Worm (Caenorhabditis elegans) whole organism, L4 larva: ENCODE data around the gene R193.2.

ENCODE experiments used
- F26F4.8 ChIP-seq: fragments of 200-800 bp; sonication (Bioruptor generic); conservative IDR thresholded peaks from 2 replicates; pipeline ENCODE4 v1.3.6; 2022; ENCODE audit warnings: missing genetic modification characterization, missing compliant biosample characterization
- F44E2.7 ChIP-seq: fragments of 200-800 bp; sonication (Bioruptor generic); IDR thresholded peaks from 2 replicates; pipeline ENCODE4 v2.1.2; 2022; ENCODE audit warnings: missing genetic modification characterization, missing compliant biosample characterization
- T20F7.1 ChIP-seq: fragments of 200-800 bp; sonication (Bioruptor generic); optimal IDR thresholded peaks from 2 replicates; lab custom pipeline; 2018; ENCODE audit warnings: mild to moderate bottlenecking, missing genetic modification characterization, missing compliant biosample characterization
- T26A8.4 ChIP-seq: fragments of 200-800 bp; sonication (Bioruptor generic); IDR thresholded peaks from 2 replicates; pipeline ENCODE4 v1.3.6; 2022; ENCODE audit warnings: missing genetic modification characterization, missing compliant biosample characterization
- Y105C5A.15 ChIP-seq: fragments of 200-800 bp; sonication (Bioruptor generic); IDR thresholded peaks from 2 replicates; pipeline ENCODE4 v1.3.6; 2022; ENCODE audit warnings: missing genetic modification characterization, missing compliant biosample characterization
- Y48G9A.11 ChIP-seq: fragments of 200-800 bp; sonication (Bioruptor generic); IDR thresholded peaks from 2 replicates; pipeline ENCODE4 v1.3.6; 2022; ENCODE audit warnings: missing genetic modification reagents, missing genetic modification characterization, missing compliant biosample characterization
- Y5F2A.4 ChIP-seq: fragments of 200-800 bp; sonication (Bioruptor generic); optimal IDR thresholded peaks from 2 replicates; lab custom pipeline; 2018; ENCODE audit warnings: mild to moderate bottlenecking, missing genetic modification characterization, missing compliant biosample characterization
- Y75B8A.6 ChIP-seq: fragments of 200-800 bp; sonication (Bioruptor generic); IDR thresholded peaks from 2 replicates; pipeline ENCODE4 v1.3.6; 2022; ENCODE audit warnings: missing genetic modification reagents, missing genetic modification characterization, missing compliant biosample characterization
- ama-1 ChIP-seq: fragments of 150-350 bp; optimal IDR thresholded peaks from 2 replicates; lab custom pipeline; 2014; ENCODE audit warnings: inconsistent platforms, mixed read lengths
- ceh-20 ChIP-seq: fragments of 200-800 bp; sonication (Bioruptor generic); IDR thresholded peaks from 2 replicates; pipeline ENCODE4 v1.3.6; 2022; ENCODE audit warnings: missing genetic modification reagents, missing genetic modification characterization, missing compliant biosample characterization
- ceh-28 ChIP-seq: fragments of 150-350 bp; optimal IDR thresholded peaks from 2 replicates; lab custom pipeline; 2014; ENCODE audit warnings: missing biosample characterization, missing genetic modification reagents, missing genetic modification characterization
- ceh-44 ChIP-seq: fragments of 200-800 bp; sonication (Bioruptor generic); IDR thresholded peaks from 2 replicates; pipeline ENCODE4 v1.3.6; 2022; ENCODE audit warnings: missing genetic modification reagents, missing genetic modification characterization, missing compliant biosample characterization
- ceh-82 ChIP-seq: sonication (generic microtip); optimal IDR thresholded peaks from 2 replicates; lab custom pipeline; 2017; ENCODE audit warnings: missing biosample characterization, missing genetic modification characterization
- ces-1 ChIP-seq: fragments of 150-350 bp; sonication (generic microtip); optimal IDR thresholded peaks from 4 replicates; lab custom pipeline; 2014; ENCODE audit warnings: missing biosample characterization, missing genetic modification reagents, missing genetic modification characterization
- ctbp-1 ChIP-seq: fragments of 200-800 bp; sonication (Bioruptor generic); IDR thresholded peaks from 2 replicates; pipeline ENCODE4 v1.3.6; 2022; ENCODE audit warnings: missing genetic modification reagents, missing genetic modification characterization, missing compliant biosample characterization
- daf-8 ChIP-seq: fragments of 200-800 bp; sonication (Bioruptor generic); IDR thresholded peaks from 2 replicates; pipeline ENCODE4 v1.3.6; 2022; ENCODE audit warnings: missing genetic modification characterization, missing compliant biosample characterization
- dve-1 ChIP-seq: sonication (generic microtip); optimal IDR thresholded peaks from 2 replicates; lab custom pipeline; 2017; ENCODE audit warnings: antibody characterized with exemption, mild to moderate bottlenecking, missing genetic modification characterization, missing compliant biosample characterization; ENCODE audit not compliant: insufficient read depth
- gei-8 ChIP-seq: fragments of 200-800 bp; sonication (Bioruptor generic); optimal IDR thresholded peaks from 2 replicates; lab custom pipeline; 2018; ENCODE audit warnings: mild to moderate bottlenecking, missing genetic modification characterization, missing compliant biosample characterization
- hlh-30 ChIP-seq: sonication (generic microtip); optimal IDR thresholded peaks from 2 replicates; lab custom pipeline; 2017; ENCODE audit warnings: antibody characterized with exemption, mild to moderate bottlenecking, missing genetic modification characterization, missing compliant biosample characterization; ENCODE audit not compliant: insufficient read depth
- hmg-1.1 ChIP-seq: fragments of 200-800 bp; sonication (Bioruptor generic); IDR thresholded peaks from 2 replicates; pipeline ENCODE4 v1.3.6; 2022; ENCODE audit warnings: missing genetic modification reagents, missing genetic modification characterization, missing compliant biosample characterization
- jun-1 ChIP-seq: fragments of 150-350 bp; optimal IDR thresholded peaks from 2 replicates; lab custom pipeline; 2014; ENCODE audit warnings: missing biosample characterization, missing genetic modification reagents, missing genetic modification characterization
- lin-13 ChIP-seq: fragments of 150-350 bp; optimal IDR thresholded peaks from 2 replicates; lab custom pipeline; 2014; ENCODE audit warnings: missing biosample characterization, missing genetic modification reagents, missing genetic modification characterization
- lin-15B ChIP-seq: fragments of 150-350 bp; sonication (generic microtip); optimal IDR thresholded peaks from 3 replicates; lab custom pipeline; 2014; ENCODE audit warnings: missing biosample characterization, missing genetic modification characterization
- lin-38 ChIP-seq: fragments of 200-800 bp; sonication (Bioruptor generic); IDR thresholded peaks from 2 replicates; pipeline ENCODE4 v1.3.6; 2022; ENCODE audit warnings: missing genetic modification reagents, missing genetic modification characterization, missing compliant biosample characterization
- madf-5 ChIP-seq, 2 experiments: fragments of 200-800 bp; sonication (Bioruptor generic); IDR thresholded peaks; 2 replicates each; pipeline ENCODE4 v1.3.6; 2022; ENCODE audit warnings: missing compliant biosample characterization in 2 of 2, missing genetic modification characterization in 2 of 2
- madf-9 ChIP-seq: fragments of 200-800 bp; sonication (Bioruptor generic); conservative IDR thresholded peaks from 2 replicates; pipeline ENCODE4 v1.3.6; 2022; ENCODE audit warnings: missing genetic modification reagents, missing genetic modification characterization, missing compliant biosample characterization
- mes-2 ChIP-seq: sonication (generic microtip); optimal IDR thresholded peaks from 2 replicates; lab custom pipeline; 2016; ENCODE audit warnings: missing genotype, mild to moderate bottlenecking, missing genetic modification characterization, missing compliant biosample characterization; ENCODE audit not compliant: poor library complexity, severe bottlenecking
- mxl-2 ChIP-seq: fragments of 200-800 bp; sonication (Bioruptor generic); conservative IDR thresholded peaks from 2 replicates; pipeline ENCODE4 v1.3.6; 2022; ENCODE audit warnings: missing genetic modification reagents, missing genetic modification characterization, missing compliant biosample characterization
- nhr-10 ChIP-seq: fragments of 150-350 bp; optimal IDR thresholded peaks from 2 replicates; lab custom pipeline; 2014; ENCODE audit warnings: missing biosample characterization, missing genetic modification characterization
- nhr-11 ChIP-seq: fragments of 150-350 bp; optimal IDR thresholded peaks from 2 replicates; lab custom pipeline; 2014; ENCODE audit warnings: missing biosample characterization, missing genetic modification characterization
- nhr-111 ChIP-seq: fragments of 200-800 bp; sonication (Bioruptor generic); optimal IDR thresholded peaks from 2 replicates; lab custom pipeline; 2018; ENCODE audit warnings: mild to moderate bottlenecking, missing genetic modification characterization, missing compliant biosample characterization
- nhr-237 ChIP-seq: sonication (generic microtip); optimal IDR thresholded peaks from 2 replicates; lab custom pipeline; 2017; ENCODE audit warnings: missing biosample characterization, missing genetic modification characterization
- nhr-41 ChIP-seq: fragments of 200-800 bp; sonication (Bioruptor generic); IDR thresholded peaks from 2 replicates; pipeline ENCODE4 v1.3.6; 2022; ENCODE audit warnings: missing genetic modification reagents, missing genetic modification characterization, missing compliant biosample characterization
- nhr-42 ChIP-seq: fragments of 200-800 bp; sonication (Bioruptor generic); IDR thresholded peaks from 2 replicates; pipeline ENCODE4 v1.3.6; 2022; ENCODE audit warnings: missing genetic modification characterization, missing compliant biosample characterization
- nhr-48 ChIP-seq: sonication (generic microtip); optimal IDR thresholded peaks from 2 replicates; lab custom pipeline; 2016; ENCODE audit warnings: mild to moderate bottlenecking, missing genetic modification characterization, missing compliant biosample characterization
- nhr-76 ChIP-seq: fragments of 150-350 bp; optimal IDR thresholded peaks from 2 replicates; lab custom pipeline; 2014; ENCODE audit warnings: missing biosample characterization, missing genetic modification characterization
- pqm-1 ChIP-seq: sonication (generic microtip); optimal IDR thresholded peaks from 2 replicates; lab custom pipeline; 2017; ENCODE audit warnings: missing biosample characterization, missing genetic modification characterization
- saeg-2 ChIP-seq: fragments of 200-800 bp; sonication (Bioruptor generic); IDR thresholded peaks from 2 replicates; pipeline ENCODE4 v1.3.6; 2022; ENCODE audit warnings: missing genetic modification reagents, missing genetic modification characterization, missing compliant biosample characterization
- sdz-12 ChIP-seq: fragments of 200-800 bp; sonication (Bioruptor generic); optimal IDR thresholded peaks from 2 replicates; lab custom pipeline; 2018; ENCODE audit warnings: mild to moderate bottlenecking, missing genetic modification characterization, missing compliant biosample characterization
- set-16 ChIP-seq: fragments of 200-800 bp; sonication (Bioruptor generic); IDR thresholded peaks from 2 replicates; pipeline ENCODE4 v1.3.6; 2022; ENCODE audit warnings: missing genetic modification reagents, missing genetic modification characterization, missing compliant biosample characterization
- snpc-1.2 ChIP-seq: fragments of 200-800 bp; sonication (Bioruptor generic); IDR thresholded peaks from 2 replicates; pipeline ENCODE4 v1.3.6; 2022; ENCODE audit warnings: missing genetic modification reagents, missing genetic modification characterization, missing compliant biosample characterization
- snpc-4 ChIP-seq: fragments of 150-350 bp; optimal IDR thresholded peaks from 2 replicates; lab custom pipeline; 2014; ENCODE audit warnings: missing biosample characterization, missing genetic modification characterization
- spr-1 ChIP-seq: sonication (generic microtip); optimal IDR thresholded peaks from 2 replicates; lab custom pipeline; 2016; ENCODE audit warnings: mild to moderate bottlenecking, missing genetic modification characterization, missing compliant biosample characterization
- tag-97 ChIP-seq: fragments of 200-800 bp; sonication (Bioruptor generic); IDR thresholded peaks from 2 replicates; pipeline ENCODE4 v1.3.6; 2022; ENCODE audit warnings: missing genetic modification characterization, missing compliant biosample characterization
- tra-1 ChIP-seq: fragments of 200-800 bp; sonication (Bioruptor generic); IDR thresholded peaks from 2 replicates; pipeline ENCODE4 v1.3.6; 2022; ENCODE audit warnings: missing genetic modification reagents, missing genetic modification characterization, missing compliant biosample characterization
- unc-130 ChIP-seq: sonication (generic microtip); optimal IDR thresholded peaks from 2 replicates; lab custom pipeline; 2016; ENCODE audit warnings: missing genetic modification reagents, missing genetic modification characterization, missing compliant biosample characterization
- unc-39 ChIP-seq: sonication (generic microtip); optimal IDR thresholded peaks from 2 replicates; lab custom pipeline; 2017; ENCODE audit warnings: missing biosample characterization, missing genetic modification characterization
- zag-1 ChIP-seq: fragments of 150-350 bp; optimal IDR thresholded peaks from 2 replicates; lab custom pipeline; 2014; ENCODE audit warnings: missing biosample characterization, missing genetic modification characterization
- zfp-3 ChIP-seq: fragments of 200-800 bp; sonication (Bioruptor generic); conservative IDR thresholded peaks from 2 replicates; pipeline ENCODE4 v1.3.6; 2022; ENCODE audit warnings: missing genetic modification reagents, missing genetic modification characterization, missing compliant biosample characterization
- zip-11 ChIP-seq: fragments of 200-800 bp; sonication (Bioruptor generic); IDR thresholded peaks from 2 replicates; pipeline ENCODE4 v1.3.6; 2022; ENCODE audit warnings: missing genetic modification characterization, missing compliant biosample characterization
- zip-2 ChIP-seq: fragments of 150-350 bp; optimal IDR thresholded peaks from 2 replicates; lab custom pipeline; 2014; ENCODE audit warnings: missing biosample characterization, missing genetic modification characterization
- ztf-7 ChIP-seq: fragments of 150-350 bp; optimal IDR thresholded peaks from 2 replicates; lab custom pipeline; 2014; ENCODE audit warnings: missing biosample characterization, missing genetic modification characterization

R193.2 gene

ce11 chrX:1093154-1093553, 55.2 kb downstream of the R193.2 start (continued):
- peak; percentile 74 for TF ChIP-seq T20F7.1 (GFP tag; lab: Kevin White, UChicago)
- TF ChIP-seq ztf-7 (tag; lab: Kevin White, UChicago) = peak; percentile 77
- no peak for TF ChIP-seq unc-130 (GFP tag; lab: Kevin White, UChicago)
- no peak for TF ChIP-seq nhr-111 (GFP tag; lab: Kevin White, UChicago)
- no peak for TF ChIP-seq Y48G9A.11
- TF ChIP-seq hlh-30 = peak; percentile 99
- TF ChIP-seq ama-1 (lab: Kevin White, UChicago) = peak; percentile 63
- TF ChIP-seq mxl-2 (GFP tag; lab: Robert Waterston, UW) = 0 out of 2 replicates have a peak, but pooled peaks have one; percentile 52
- TF ChIP-seq madf-9 = peak; percentile 62; the same call in 1 of the 2 replicates
- no peak for TF ChIP-seq F44E2.7 (GFP tag; lab: Robert Waterston, UW)
- peak; percentile 48 for TF ChIP-seq pqm-1 (tag; lab: Kevin White, UChicago)
- TF ChIP-seq gei-8 (GFP tag; lab: Kevin White, UChicago) = peak; percentile 65
- no peak for TF ChIP-seq daf-8 (GFP tag; lab: Robert Waterston, UW)
- TF ChIP-seq saeg-2 (GFP tag; lab: Robert Waterston, UW) = 0 out of 2 replicates have a peak, but pooled peaks have one; percentile 69
- TF ChIP-seq nhr-42 (GFP tag; lab: Robert Waterston, UW) = 0 out of 2 replicates have a peak, but pooled peaks have one; percentile 54
- peak; percentile 95 for TF ChIP-seq ctbp-1 (GFP tag; lab: Robert Waterston, UW)
- peak; percentile 99 for TF ChIP-seq dve-1 (tag; lab: Kevin White, UChicago)
- TF ChIP-seq zip-2 = peak; percentile 75
- no peak for TF ChIP-seq lin-15B (tag; lab: Kevin White, UChicago)
- TF ChIP-seq sdz-12 (GFP tag; lab: Kevin White, UChicago) = no peak
- TF ChIP-seq snpc-4 (tag; lab: Kevin White, UChicago) = no peak
- TF ChIP-seq unc-39 = no peak
- peak; percentile 91 for TF ChIP-seq mes-2 (tag; lab: Kevin White, UChicago)
- TF ChIP-seq nhr-76 (tag; lab: Kevin White, UChicago) = no peak
- TF ChIP-seq jun-1 (tag; lab: Kevin White, UChicago) = peak; percentile 69
- TF ChIP-seq ceh-20 (GFP tag; lab: Robert Waterston, UW) = peak; percentile 95
- TF ChIP-seq lin-38 = peak; percentile 67
- TF ChIP-seq nhr-41 (GFP tag; lab: Robert Waterston, UW) = peak; percentile 72
- no peak for TF ChIP-seq nhr-237
- peak; percentile 60 for TF ChIP-seq set-16 (GFP tag; lab: Robert Waterston, UW)
- no peak for TF ChIP-seq Y75B8A.6 (GFP tag; lab: Robert Waterston, UW)
- TF ChIP-seq madf-5 (GFP tag; IDR thresholded peaks at IDR 0.05; lab: Robert Waterston, UW) = 0 out of 4 replicates have a peak, but pooled peaks of 1 of the 2 experiments have one; percentile 4
- no peak for TF ChIP-seq tag-97 (GFP tag; lab: Robert Waterston, UW)
- TF ChIP-seq T26A8.4 = peak; percentile 85
- TF ChIP-seq nhr-48 (tag; lab: Kevin White, UChicago) = peak; percentile 91
- TF ChIP-seq tra-1 (GFP tag; lab: Robert Waterston, UW) = peak; percentile 95
- no peak for TF ChIP-seq snpc-1.2 (GFP tag; lab: Robert Waterston, UW)
- TF ChIP-seq Y105C5A.15 = peak; percentile 26; the same call in 1 of the 2 replicates
- no peak for TF ChIP-seq ces-1
- TF ChIP-seq hmg-1.1 = peak; percentile 97
- TF ChIP-seq zip-11 (GFP tag; lab: Robert Waterston, UW) = no peak
- TF ChIP-seq ceh-44 (GFP tag; lab: Robert Waterston, UW) = no peak
- no peak for TF ChIP-seq zfp-3
- TF ChIP-seq nhr-10 (tag; lab: Kevin White, UChicago) = peak; percentile 83
- no peak for TF ChIP-seq ceh-82 (tag; lab: Kevin White, UChicago)
- TF ChIP-seq ceh-28 (tag; lab: Kevin White, UChicago) = peak; percentile 40
- no peak for TF ChIP-seq zag-1
- TF ChIP-seq nhr-11 (tag; lab: Kevin White, UChicago) = peak; percentile 97
- TF ChIP-seq F26F4.8 (GFP tag; lab: Robert Waterston, UW) = no peak
- no peak for TF ChIP-seq Y5F2A.4 (GFP tag; lab: Kevin White, UChicago)
- TF ChIP-seq lin-13 = peak; percentile 87
- TF ChIP-seq spr-1 (tag; lab: Kevin White, UChicago) = peak; percentile 84
